Fruit fly (Drosophila melanogaster): Measurements from ENCODE around the gene CG10581.

The CG10581 gene

dm6 chr3L:21013465-21013864 lies 20.5 kb downstream of the CG10581 start:
- TF ChIP-seq noc (tag; optimal IDR thresholded peaks at IDR 0.05), result no peak

- no peak for TF ChIP-seq noc (tag; optimal IDR thresholded peaks at IDR 0.05)
Observed at dm6 chr3L:21011689-21012088, 22.3 kb downstream of the CG10581 start.

- peak; percentile 17 for TF ChIP-seq noc (tag; optimal IDR thresholded peaks at IDR 0.05)
Observed at dm6 chr3L:21010846-21011607, 23.0 kb downstream of the CG10581 start.

DNA sequence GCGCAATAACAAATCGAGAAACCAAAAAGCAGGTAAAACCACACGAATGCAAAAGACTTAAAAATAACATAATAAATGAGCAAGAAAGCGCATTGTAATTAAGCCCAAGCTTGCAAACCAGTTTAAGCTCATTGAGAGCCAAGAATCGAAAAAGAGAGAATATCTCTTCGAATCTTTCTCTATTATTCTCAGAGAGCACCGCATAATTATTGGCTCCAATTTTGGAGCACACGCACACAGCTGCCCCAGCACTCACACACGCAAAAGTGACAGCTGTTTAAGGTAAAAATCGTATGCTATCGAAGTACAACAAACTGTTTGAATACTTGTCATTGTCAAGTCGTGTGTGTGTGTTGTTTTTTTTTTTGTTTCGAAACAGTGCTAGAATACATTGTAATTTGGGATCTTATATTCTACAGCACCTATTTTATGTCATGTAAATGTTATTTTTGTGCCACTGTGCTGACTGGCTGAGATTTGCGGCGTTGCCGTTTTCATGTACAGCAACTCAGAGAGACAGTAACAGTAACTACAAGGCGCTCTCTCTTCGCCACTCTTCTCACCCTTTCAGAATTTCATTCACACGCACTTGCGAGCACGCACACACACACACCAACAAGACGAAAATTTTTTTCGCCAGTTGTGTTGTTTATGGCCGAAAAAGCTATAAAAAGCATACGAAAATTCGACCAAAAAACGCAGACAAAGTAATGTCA lies 24.4 kb downstream of the CG10581 start:
- TF ChIP-seq noc (tag; optimal IDR thresholded peaks at IDR 0.05), result no peak

DNA sequence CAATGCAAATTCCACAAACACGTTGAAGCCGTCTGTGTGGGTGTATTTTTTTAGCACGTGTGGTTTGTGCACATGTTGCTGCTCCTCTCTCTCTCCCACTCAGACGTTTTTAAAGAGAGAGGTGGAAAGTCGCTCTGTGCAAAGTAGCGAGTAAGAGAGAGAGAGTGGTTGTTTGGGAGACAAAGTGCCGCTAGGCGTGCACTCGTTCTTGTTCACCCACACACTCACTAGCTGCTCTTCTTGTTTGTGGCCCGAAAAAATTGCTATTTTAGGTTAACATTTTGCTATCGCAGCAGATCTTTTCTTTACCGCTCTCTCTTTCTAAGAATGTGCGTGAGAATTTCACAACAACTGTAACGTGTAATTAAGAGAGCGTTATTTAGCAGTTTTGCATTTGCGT lies 25.1 kb downstream of the CG10581 start:
- TF ChIP-seq noc (tag; optimal IDR thresholded peaks at IDR 0.05), result no peak

DNA sequence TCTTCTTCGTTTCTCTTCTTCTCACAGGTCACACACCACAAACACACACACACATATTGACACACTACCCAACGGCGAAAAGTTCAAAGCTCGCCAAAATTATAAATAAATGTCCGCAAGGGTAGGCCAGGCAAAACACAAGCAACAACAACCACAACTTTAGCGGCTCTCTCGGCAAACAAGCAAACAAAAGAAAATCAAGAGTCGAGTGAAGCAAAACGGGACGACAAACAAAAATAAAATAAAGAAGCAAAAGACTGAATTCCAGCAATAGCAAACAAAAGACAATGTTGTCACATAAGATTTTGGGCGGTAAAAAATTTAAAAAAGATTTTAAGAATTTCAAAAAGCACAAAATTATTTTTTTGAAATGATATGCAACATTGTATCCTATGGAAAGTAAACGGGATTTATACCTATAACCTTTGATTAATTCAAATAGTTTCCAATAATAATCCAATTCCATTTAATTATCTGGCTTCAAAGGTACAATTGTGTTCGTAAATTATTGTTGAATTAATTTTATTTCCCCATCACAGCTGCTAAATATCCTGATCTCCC lies 25.7 kb downstream of the CG10581 start:
- TF ChIP-seq noc (tag; optimal IDR thresholded peaks at IDR 0.05), result no peak

DNA sequence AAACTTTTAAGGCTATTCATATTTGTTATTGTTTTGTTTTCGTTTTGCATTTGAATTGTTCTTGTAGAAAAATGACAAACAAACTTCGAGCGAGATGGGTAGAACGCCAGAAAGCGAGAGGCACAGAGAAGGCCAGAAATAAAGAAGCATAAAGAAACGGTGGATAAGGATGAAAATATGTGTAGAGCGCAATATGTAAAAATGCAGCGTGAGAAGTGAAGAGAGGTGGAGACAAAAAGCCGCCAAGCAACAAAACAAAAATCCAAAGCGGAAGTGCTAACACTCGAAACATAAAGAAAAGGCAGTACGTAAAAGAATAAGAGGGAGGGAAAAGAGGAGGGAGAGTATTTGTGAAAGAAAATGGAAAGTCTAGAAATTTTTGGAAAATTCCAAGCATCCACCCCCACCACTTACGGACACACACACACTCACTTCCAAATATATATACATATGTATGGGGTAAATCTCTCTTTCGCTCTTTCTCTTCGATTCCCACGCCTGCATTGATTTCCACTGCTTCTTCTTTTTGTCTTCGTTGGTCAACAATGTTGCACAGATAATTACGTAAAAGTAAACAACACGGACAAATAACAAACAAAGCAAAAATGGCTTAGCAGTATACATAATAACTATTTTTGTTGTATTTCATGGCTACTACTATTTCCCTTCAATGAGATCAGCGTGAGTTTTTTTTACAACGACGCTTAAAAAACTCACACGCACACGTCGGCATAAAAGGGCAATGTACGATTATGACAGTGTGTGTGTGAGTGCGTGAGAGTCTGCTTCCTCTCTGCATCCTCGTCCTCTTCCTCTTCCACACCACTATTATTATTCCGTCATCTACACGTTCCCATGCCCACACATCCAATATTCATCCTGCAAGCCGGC lies 26.4 kb downstream of the CG10581 start:
- TF ChIP-seq noc (tag; optimal IDR thresholded peaks at IDR 0.05), result no peak

dm6 chr3L:20999639-21000038 lies 34.4 kb downstream of the CG10581 start:
- TF ChIP-seq noc (tag; optimal IDR thresholded peaks at IDR 0.05), result no peak

- TF ChIP-seq noc (tag; optimal IDR thresholded peaks at IDR 0.05), result no peak
Observed at dm6 chr3L:20991373-20991772, 42.6 kb downstream of the CG10581 start, which contains the start of gene CG12984. Gene CG12984 (plus strand): TSS chr3L:20991673.

- TF ChIP-seq noc (tag; optimal IDR thresholded peaks at IDR 0.05), result no peak
Observed at dm6 chr3L:20990231-20990630, 43.8 kb downstream of the CG10581 start.

DNA sequence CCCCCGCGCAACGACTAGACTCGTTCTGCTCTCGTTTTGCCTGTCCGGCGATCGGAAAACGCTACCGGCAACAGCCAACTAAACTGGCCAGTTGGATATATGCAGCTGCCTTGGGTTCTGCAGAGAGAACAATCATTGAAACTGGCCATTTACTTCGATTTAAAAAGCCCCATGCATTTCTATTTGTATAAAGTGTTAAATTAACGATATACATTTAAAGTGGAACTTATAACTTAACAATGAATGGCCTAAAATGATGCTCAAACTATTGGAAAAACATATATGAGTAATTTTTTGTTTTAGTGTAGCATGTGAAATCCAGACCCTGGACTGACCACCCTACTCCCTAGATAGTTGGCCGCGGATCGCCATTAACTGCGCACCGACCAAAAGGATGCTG lies 45.1 kb downstream of the CG10581 start:
- no peak for TF ChIP-seq noc (tag; optimal IDR thresholded peaks at IDR 0.05)

DNA sequence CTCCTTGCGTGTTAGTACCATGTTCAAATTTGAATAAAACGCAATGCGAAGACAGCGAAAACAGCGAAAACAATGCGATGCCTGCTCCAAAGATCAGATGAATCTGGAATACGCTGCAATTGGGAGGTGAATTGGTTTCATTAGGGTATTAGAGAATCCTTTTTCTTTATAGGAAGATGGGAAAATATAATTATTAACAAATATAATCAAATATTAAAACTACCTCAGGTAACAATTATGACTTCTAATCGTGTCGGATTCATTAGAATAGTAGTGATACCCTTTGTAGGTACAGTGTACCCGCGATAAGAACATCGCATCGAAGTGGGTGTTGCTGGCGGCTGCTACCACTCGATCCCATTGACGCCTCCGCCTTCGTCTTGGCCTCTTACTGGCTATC lies 46.1 kb downstream of the CG10581 start:
- no peak for TF ChIP-seq noc (tag; optimal IDR thresholded peaks at IDR 0.05)

DNA sequence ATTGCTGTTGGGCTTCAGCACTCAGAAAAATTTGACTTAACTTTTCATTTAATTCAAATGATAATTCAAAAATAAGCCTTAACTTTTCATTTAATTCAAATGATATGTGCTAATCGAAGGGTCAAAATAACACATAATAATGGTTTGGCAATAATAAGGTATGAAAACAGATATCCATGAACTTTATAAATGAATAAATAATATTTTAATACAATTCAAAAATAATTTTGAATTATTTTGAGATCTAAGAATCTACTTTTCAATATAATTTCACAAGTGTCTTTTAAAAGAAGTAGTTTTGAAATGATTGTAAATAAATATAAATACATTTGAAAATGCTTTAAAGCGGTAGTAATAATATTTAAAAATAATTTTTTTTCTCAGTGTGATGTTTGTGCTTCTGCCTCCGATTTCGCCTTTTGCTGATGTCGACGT lies 47.1 kb downstream of the CG10581 start:
- no peak for TF ChIP-seq noc (tag; optimal IDR thresholded peaks at IDR 0.05)

DNA sequence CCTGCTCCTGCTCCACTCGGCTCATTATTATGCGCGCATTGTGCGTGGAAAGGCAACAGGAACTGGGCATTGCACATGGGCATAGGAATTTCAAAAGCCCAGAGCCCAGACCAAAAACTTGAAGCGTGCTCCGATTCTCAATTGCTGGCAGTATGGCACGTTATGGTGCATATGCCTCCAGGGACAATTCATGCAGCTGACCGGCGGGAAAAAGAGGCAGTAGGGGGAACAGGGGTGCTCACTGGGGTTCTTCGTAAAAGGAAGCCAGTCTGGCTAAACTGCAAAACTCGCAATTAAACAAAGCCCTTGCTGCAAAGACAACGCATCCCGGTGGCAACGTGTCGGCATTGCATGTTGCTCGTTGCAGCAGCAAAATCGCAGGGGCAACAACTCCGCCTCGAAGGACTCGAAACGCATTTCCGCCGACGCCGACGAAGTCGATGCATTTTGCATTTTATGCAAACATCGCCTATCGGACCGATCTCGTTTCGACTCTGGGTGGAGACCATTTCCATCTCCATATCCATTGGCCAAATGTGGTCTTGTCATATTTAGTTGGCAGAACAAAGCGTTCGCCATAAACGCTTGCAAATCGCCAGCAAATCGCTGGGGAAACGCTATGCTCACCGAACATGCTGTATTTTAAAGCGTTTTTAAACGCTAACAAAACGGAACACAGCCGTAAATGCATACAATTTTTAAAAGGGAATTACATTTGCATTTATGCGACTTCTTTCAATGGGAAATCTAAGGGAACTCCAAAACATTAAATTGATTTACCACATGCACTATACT lies 49.4 kb downstream of the CG10581 start:
- no peak for TF ChIP-seq noc (tag; optimal IDR thresholded peaks at IDR 0.05)

Data from whole organism, larva.